Fruit fly (Drosophila melanogaster) whole organism, embryonic: ENCODE measurements around the gene CG44261.
A peak's percentile ranks its signal among the peaks of the same experiment; 100 is the strongest.

Source experiments
- CG12236 ChIP-seq: fragments of 200-800 bp; sonication (Bioruptor generic); optimal IDR thresholded peaks from 2 replicates; lab custom pipeline; 2016; ENCODE audit warnings: missing biosample characterization, missing genetic modification characterization
- CG13287 ChIP-seq: fragments of 200-800 bp; sonication (Bioruptor generic); IDR thresholded peaks from 2 replicates; pipeline ENCODE4 v1.3.6; 2022; ENCODE audit warnings: missing biosample characterization, missing genetic modification characterization; ENCODE audit not compliant: partially characterized antibody
- CG14014 ChIP-seq: fragments of 200-800 bp; sonication (Bioruptor generic); IDR thresholded peaks from 2 replicates; pipeline ENCODE4 v1.3.6; 2022; ENCODE audit warnings: missing biosample characterization, missing genetic modification characterization
- CG15514 ChIP-seq: fragments of 200-800 bp; sonication (Bioruptor generic); optimal IDR thresholded peaks from 3 replicates; lab custom pipeline; 2017; ENCODE audit warnings: missing biosample characterization, missing genetic modification characterization, mild to moderate bottlenecking, moderate library complexity, missing genetic modification reagents
- CG16863 ChIP-seq: fragments of 200-800 bp; sonication (Bioruptor generic); optimal IDR thresholded peaks from 3 replicates; lab custom pipeline; 2016; ENCODE audit warnings: missing biosample characterization, missing genetic modification characterization
- CG3163 ChIP-seq: fragments of 200-800 bp; sonication (Bioruptor generic); optimal IDR thresholded peaks from 3 replicates; lab custom pipeline; 2016; ENCODE audit warnings: missing biosample characterization, missing genetic modification characterization
- CG32532 ChIP-seq: fragments of 200-800 bp; sonication (Bioruptor generic); IDR thresholded peaks from 2 replicates; pipeline ENCODE4 v1.3.6; 2022; ENCODE audit warnings: missing biosample characterization, missing genetic modification characterization
- CG33213 ChIP-seq: fragments of 200-800 bp; sonication (Bioruptor generic); optimal IDR thresholded peaks from 3 replicates; lab custom pipeline; 2016; ENCODE audit warnings: missing biosample characterization, missing genetic modification characterization
- CG3995 ChIP-seq: fragments of 200-800 bp; sonication (Bioruptor generic); optimal IDR thresholded peaks from 3 replicates; lab custom pipeline; 2016; ENCODE audit warnings: missing biosample characterization, missing genetic modification characterization
- CG42726 ChIP-seq: fragments of 200-800 bp; sonication (Bioruptor generic); IDR thresholded peaks from 2 replicates; pipeline ENCODE4 v1.3.6; 2022; ENCODE audit warnings: missing biosample characterization, missing genetic modification characterization; ENCODE audit not compliant: partially characterized antibody
- CG6791 ChIP-seq: fragments of 200-800 bp; sonication (Bioruptor generic); IDR thresholded peaks from 3 replicates; pipeline ENCODE4 v1.3.6; 2022; ENCODE audit warnings: missing biosample characterization, missing genetic modification characterization; ENCODE audit not compliant: partially characterized antibody
- CG6813 ChIP-seq: fragments of 200-800 bp; sonication (Bioruptor generic); optimal IDR thresholded peaks from 2 replicates; lab custom pipeline; 2017; ENCODE audit warnings: missing biosample characterization, missing genetic modification characterization, mild to moderate bottlenecking, moderate library complexity, missing genetic modification reagents
- CG7745 ChIP-seq: fragments of 200-800 bp; sonication (Bioruptor generic); optimal IDR thresholded peaks from 2 replicates; lab custom pipeline; 2018; ENCODE audit warnings: missing biosample characterization, mild to moderate bottlenecking, missing genetic modification characterization, moderate library complexity
- CG7786 ChIP-seq: fragments of 200-800 bp; sonication (Bioruptor generic); optimal IDR thresholded peaks from 2 replicates; lab custom pipeline; 2016; ENCODE audit warnings: missing biosample characterization, missing genetic modification characterization
- Camta ChIP-seq: fragments of 200-800 bp; sonication (Bioruptor generic); optimal IDR thresholded peaks from 2 replicates; lab custom pipeline; 2016; ENCODE audit warnings: missing biosample characterization, missing genetic modification characterization
- Dfd ChIP-seq, 2 experiments: fragments of >200 bp; optimal IDR thresholded peaks; 2 replicates each; lab custom pipeline; 2017; ENCODE audit warnings: missing biosample characterization in 2 of 2, missing genetic modification characterization in 2 of 2
- Doc2 ChIP-seq: fragments of 200-800 bp; sonication (Bioruptor generic); IDR thresholded peaks from 2 replicates; pipeline ENCODE4 v1.3.6; 2022; ENCODE audit warnings: missing biosample characterization, missing genetic modification characterization
- Eip74EF ChIP-seq, 2 experiments: fragments of 200-800 bp in 1 of 2; fragments of >200 bp in 1 of 2; sonication (Bioruptor generic) in 1 of 2; optimal IDR thresholded peaks; 2 replicates each; lab custom pipeline; 2017 to 2019; ENCODE audit warnings: missing biosample characterization in 2 of 2, missing genetic modification characterization in 2 of 2, mild to moderate bottlenecking in 1 of 2, moderate library complexity in 1 of 2
- Fer1 ChIP-seq: fragments of 200-800 bp; sonication (Bioruptor generic); optimal IDR thresholded peaks from 2 replicates; lab custom pipeline; 2017; ENCODE audit warnings: missing biosample characterization, mild to moderate bottlenecking, missing genetic modification characterization
- Hmx ChIP-seq: fragments of 200-800 bp; sonication (Bioruptor generic); optimal IDR thresholded peaks from 2 replicates; lab custom pipeline; 2016; ENCODE audit warnings: missing biosample characterization, missing genetic modification characterization
- Optix ChIP-seq: fragments of 200-800 bp; sonication (Bioruptor generic); IDR thresholded peaks from 3 replicates; pipeline ENCODE4 v1.3.6; 2022; ENCODE audit warnings: missing biosample characterization, missing genetic modification characterization
- Ptx1 ChIP-seq: fragments of 200-800 bp; sonication (Bioruptor generic); IDR thresholded peaks from 2 replicates; pipeline ENCODE4 v1.3.6; 2022; ENCODE audit warnings: missing biosample characterization, missing genetic modification characterization
- Scr ChIP-seq: fragments of 200-800 bp; sonication (Bioruptor generic); IDR thresholded peaks from 2 replicates; pipeline ENCODE4 v1.3.6; 2022; ENCODE audit warnings: missing biosample characterization, missing genetic modification characterization; ENCODE audit not compliant: partially characterized antibody
- cad ChIP-seq: fragments of >200 bp; optimal IDR thresholded peaks from 2 replicates; lab custom pipeline; 2017; ENCODE audit warnings: missing biosample characterization, missing genetic modification characterization
- cwo ChIP-seq: fragments of 200-800 bp; sonication (Bioruptor generic); optimal IDR thresholded peaks from 3 replicates; lab custom pipeline; 2017; ENCODE audit warnings: missing biosample characterization, missing genetic modification characterization, mild to moderate bottlenecking, moderate library complexity, missing genetic modification reagents
- dati ChIP-seq: fragments of 200-800 bp; sonication (Bioruptor generic); IDR thresholded peaks from 2 replicates; pipeline ENCODE4 v1.3.6; 2022; ENCODE audit warnings: missing biosample characterization, missing genetic modification characterization
- fd3F ChIP-seq: fragments of 200-800 bp; sonication (Bioruptor generic); optimal IDR thresholded peaks from 2 replicates; lab custom pipeline; 2018; ENCODE audit warnings: missing biosample characterization, mild to moderate bottlenecking, missing genetic modification characterization, moderate library complexity
- grn ChIP-seq: fragments of 200-800 bp; sonication (Bioruptor generic); optimal IDR thresholded peaks from 3 replicates; lab custom pipeline; 2017; ENCODE audit warnings: missing biosample characterization, missing genetic modification characterization
- gsb ChIP-seq: fragments of 200-800 bp; sonication (Bioruptor generic); IDR thresholded peaks from 2 replicates; pipeline ENCODE4 v1.3.6; 2022; ENCODE audit warnings: missing biosample characterization, missing genetic modification characterization
- gsb-n ChIP-seq: fragments of 200-800 bp; sonication (Bioruptor generic); optimal IDR thresholded peaks from 3 replicates; lab custom pipeline; 2018; ENCODE audit warnings: missing biosample characterization, mild to moderate bottlenecking, missing genetic modification characterization
- hbn ChIP-seq: fragments of 200-800 bp; sonication (Bioruptor generic); IDR thresholded peaks from 2 replicates; pipeline ENCODE4 v1.3.6; 2022; ENCODE audit warnings: missing biosample characterization, missing genetic modification characterization; ENCODE audit not compliant: partially characterized antibody
- hth ChIP-seq: fragments of >200 bp; optimal IDR thresholded peaks from 2 replicates; lab custom pipeline; 2017; ENCODE audit warnings: inconsistent platforms
- jumu ChIP-seq: fragments of 200-800 bp; sonication (Bioruptor generic); optimal IDR thresholded peaks from 3 replicates; lab custom pipeline; 2016; ENCODE audit warnings: missing biosample characterization, missing genetic modification characterization
- kah ChIP-seq: fragments of 200-800 bp; sonication (Bioruptor generic); optimal IDR thresholded peaks from 2 replicates; lab custom pipeline; 2018; ENCODE audit warnings: missing biosample characterization, mild to moderate bottlenecking, missing genetic modification characterization
- mirr ChIP-seq: fragments of 200-800 bp; sonication (Bioruptor generic); optimal IDR thresholded peaks from 3 replicates; lab custom pipeline; 2018; ENCODE audit warnings: missing biosample characterization, mild to moderate bottlenecking, missing genetic modification characterization
- nom ChIP-seq: fragments of 200-800 bp; sonication (Bioruptor generic); optimal IDR thresholded peaks from 2 replicates; lab custom pipeline; 2017; ENCODE audit warnings: missing biosample characterization, missing genetic modification characterization, mild to moderate bottlenecking, moderate library complexity, missing genetic modification reagents
- odd ChIP-seq: fragments of 200-800 bp; sonication (Bioruptor generic); optimal IDR thresholded peaks from 2 replicates; lab custom pipeline; 2017; ENCODE audit warnings: missing biosample characterization, mild to moderate bottlenecking, missing genetic modification characterization
- onecut ChIP-seq: fragments of 200-800 bp; sonication (Bioruptor generic); IDR thresholded peaks from 2 replicates; pipeline ENCODE4 v1.3.6; 2022; ENCODE audit warnings: missing biosample characterization, missing genetic modification characterization
- prd ChIP-seq, 3 experiments: fragments of >200 bp in 2 of 3; fragments of 200-800 bp in 1 of 3; sonication (Bioruptor generic) in 1 of 3; optimal IDR thresholded peaks in 2 of 3; IDR thresholded peaks in 1 of 3; 2 replicates in 2 of 3; 3 replicates in 1 of 3; pipeline versions ENCODE4 v1.3.6 to Lab custom; 2017 to 2022; ENCODE audit warnings: missing biosample characterization in 1 of 3, missing genetic modification characterization in 1 of 3
- row ChIP-seq: fragments of 200-800 bp; sonication (Bioruptor generic); IDR thresholded peaks from 3 replicates; pipeline ENCODE4 v1.3.6; 2022; ENCODE audit warnings: missing biosample characterization, missing genetic modification characterization
- sd ChIP-seq: fragments of 200-800 bp; sonication (Bioruptor generic); optimal IDR thresholded peaks from 3 replicates; lab custom pipeline; 2018; ENCODE audit warnings: missing biosample characterization, mild to moderate bottlenecking, missing genetic modification characterization, moderate library complexity
- seq ChIP-seq: fragments of 200-800 bp; sonication (Bioruptor generic); IDR thresholded peaks from 2 replicates; pipeline ENCODE4 v1.3.6; 2022; ENCODE audit warnings: missing biosample characterization, missing genetic modification characterization
- so ChIP-seq: fragments of 200-800 bp; sonication (Bioruptor generic); IDR thresholded peaks from 3 replicates; pipeline ENCODE4 v1.3.6; 2022; ENCODE audit warnings: missing biosample characterization, missing genetic modification characterization
- sqz ChIP-seq: fragments of 200-800 bp; sonication (Bioruptor generic); optimal IDR thresholded peaks from 3 replicates; lab custom pipeline; 2018; ENCODE audit warnings: missing biosample characterization, mild to moderate bottlenecking, missing genetic modification characterization
- twi ChIP-seq: fragments of 200-800 bp; optimal IDR thresholded peaks from 2 replicates; lab custom pipeline; 2019; ENCODE audit warnings: missing biosample characterization, mild to moderate bottlenecking, missing genetic modification characterization, moderate library complexity
- vvl ChIP-seq: fragments of 200-800 bp; sonication (Bioruptor generic); IDR thresholded peaks from 2 replicates; pipeline ENCODE4 v1.3.6; 2022; ENCODE audit warnings: missing biosample characterization, missing genetic modification characterization
- wek ChIP-seq: fragments of 200-800 bp; sonication (Bioruptor generic); optimal IDR thresholded peaks from 3 replicates; lab custom pipeline; 2018; ENCODE audit warnings: missing biosample characterization, mild to moderate bottlenecking, missing genetic modification characterization, moderate library complexity
- yki ChIP-seq: fragments of >200 bp; optimal IDR thresholded peaks from 3 replicates; lab custom pipeline; 2018
- zfh1 ChIP-seq: fragments of 200-800 bp; sonication (Bioruptor generic); IDR thresholded peaks from 3 replicates; pipeline ENCODE4 v1.3.6; 2022; ENCODE audit warnings: missing biosample characterization, missing genetic modification characterization

The CG44261 gene

DNA sequence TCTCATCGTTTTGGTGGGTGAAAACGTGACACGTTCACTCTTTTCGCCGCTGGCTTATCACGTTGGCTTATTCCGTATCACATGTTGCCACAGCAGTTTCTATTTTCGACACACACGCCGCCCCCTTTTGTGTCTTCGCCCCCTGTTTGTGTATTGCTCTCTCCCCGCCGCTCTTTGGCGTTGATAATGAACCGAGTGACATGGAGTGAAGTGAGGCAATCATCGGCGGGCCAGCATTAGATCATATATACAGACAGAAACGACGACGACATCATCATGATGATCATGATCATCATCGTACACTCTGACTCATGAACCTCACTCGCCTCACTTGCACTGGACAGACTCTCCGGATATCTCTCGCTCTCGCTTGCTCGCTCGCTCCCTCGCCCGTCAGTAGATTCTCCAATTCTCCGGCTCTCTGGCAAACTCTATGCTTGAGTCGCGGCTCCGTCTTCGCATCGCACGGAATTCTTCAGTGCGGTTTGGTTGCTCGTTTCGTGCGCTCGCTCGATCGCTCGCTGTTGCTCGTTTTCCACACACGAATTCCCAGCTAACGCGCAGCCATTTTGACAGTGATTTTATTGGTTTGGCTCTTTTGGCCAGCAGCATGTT lies 28.5 kb upstream of the CG44261 start:
- TF ChIP-seq so (GFP tag; lab: Robert Waterston, UW) (peak; percentile 57; the same call in 2 of the 3 replicates), Hmx (GFP tag; lab: Kevin White, UChicago) (no peak), onecut (GFP tag; lab: Robert Waterston, UW) (no peak; the same call in 1 of the 2 replicates), fd3F (GFP tag; lab: Kevin White, UChicago) (no peak), wek (no peak), hbn (GFP tag; lab: Robert Waterston, UW) (peak; percentile 39), mirr (GFP tag; lab: Kevin White, UChicago) (peak; percentile 78), sd (tag; lab: Kevin White, UChicago) (peak; percentile 87), CG13287 (GFP tag; lab: Robert Waterston, UW) (peak; percentile 53; the same call in 1 of the 2 replicates), CG15514 (peak; percentile 28), dati (no peak), Doc2 (GFP tag; lab: Robert Waterston, UW) (no peak), grn (GFP tag; lab: Kevin White, UChicago) (peak; percentile 18), zfh1 (GFP tag; lab: Robert Waterston, UW) (0 out of 3 replicates have a peak, but pooled peaks have one; percentile 15), prd (optimal IDR thresholded peaks at IDR 0.05; lab: Kevin White, UChicago) (no peak), prd (GFP tag; IDR thresholded peaks at IDR 0.05; lab: Robert Waterston, UW) (no peak), vvl (GFP tag; lab: Robert Waterston, UW) (peak; percentile 49), Fer1 (peak; percentile 47), jumu (GFP tag; lab: Kevin White, UChicago) (no peak), yki (lab: Kevin White, UChicago) (peak; percentile 24), cwo (GFP tag; lab: Kevin White, UChicago) (peak; percentile 99), Camta (GFP tag; lab: Kevin White, UChicago) (no peak), Eip74EF (GFP tag; optimal IDR thresholded peaks at IDR 0.05; lab: Kevin White, UChicago) (peak in 1 of 2 experiments; percentile 62), cad (no peak), CG42726 (GFP tag; lab: Robert Waterston, UW) (peak; percentile 37; the same call in 1 of the 2 replicates), gsb-n (tag; lab: Kevin White, UChicago) (no peak), hth (lab: Kevin White, UChicago) (no peak), sqz (GFP tag; lab: Kevin White, UChicago) (no peak), Optix (no peak), CG7786 (peak; percentile 21), kah (peak; percentile 38), gsb (no peak), CG12236 (no peak), CG3995 (GFP tag; lab: Kevin White, UChicago) (peak; percentile 80), row (GFP tag; lab: Robert Waterston, UW) (no peak; the same call in 2 of the 3 replicates), nom (GFP tag; lab: Kevin White, UChicago) (no peak), CG32532 (GFP tag; lab: Robert Waterston, UW) (peak; percentile 50; the same call in 1 of the 2 replicates), odd (GFP tag; lab: Kevin White, UChicago) (peak; percentile 10), CG6813 (GFP tag; lab: Kevin White, UChicago) (no peak), Ptx1 (no peak), CG14014 (GFP tag; lab: Robert Waterston, UW) (peak; percentile 9; the same call in 1 of the 2 replicates), CG7745 (tag; lab: Kevin White, UChicago) (no peak), CG16863 (GFP tag; lab: Kevin White, UChicago) (peak; percentile 8), seq (GFP tag; lab: Robert Waterston, UW) (0 out of 2 replicates have a peak, but pooled peaks have one; percentile 13), Scr (GFP tag; lab: Robert Waterston, UW) (0 out of 2 replicates have a peak, but pooled peaks have one; percentile 20), twi (tag; lab: Kevin White, UChicago) (no peak), Dfd (GFP tag; optimal IDR thresholded peaks at IDR 0.05; lab: Kevin White, UChicago) (peak in 1 of 2 experiments; percentile 21), CG6791 (GFP tag; lab: Robert Waterston, UW) (0 out of 3 replicates have a peak, but pooled peaks have one; percentile 29), CG3163 (GFP tag; lab: Kevin White, UChicago) (peak; percentile 6), CG33213 (no peak)
